Fruit fly (Drosophila melanogaster) whole organism, prepupa: ENCODE data around the gene SPARC.
A peak's percentile ranks its signal among the peaks of the same experiment; 100 is the strongest.

Source experiments
- Blimp-1 ChIP-seq: fragments of 200-800 bp; sonication (Bioruptor generic); optimal IDR thresholded peaks from 3 replicates; lab custom pipeline; 2017; ENCODE audit warnings: missing biosample characterization, missing genetic modification characterization, mild to moderate bottlenecking, moderate library complexity, missing genetic modification reagents
- CG10631 ChIP-seq: fragments of 200-800 bp; sonication (Bioruptor generic); optimal IDR thresholded peaks from 2 replicates; lab custom pipeline; 2016; ENCODE audit warnings: missing biosample characterization, missing genetic modification characterization
- CG10669 ChIP-seq: fragments of 200-800 bp; sonication (Bioruptor generic); optimal IDR thresholded peaks from 3 replicates; lab custom pipeline; 2018; ENCODE audit warnings: missing biosample characterization, mild to moderate bottlenecking, missing genetic modification characterization, moderate library complexity
- CG11294 ChIP-seq: fragments of 200-800 bp; sonication (Bioruptor generic); IDR thresholded peaks from 2 replicates; pipeline ENCODE4 v1.3.6; 2022; ENCODE audit warnings: missing biosample characterization, missing genetic modification characterization
- CG11762 ChIP-seq: fragments of 200-800 bp; sonication (Bioruptor generic); optimal IDR thresholded peaks from 3 replicates; lab custom pipeline; 2016; ENCODE audit warnings: missing biosample characterization, missing genetic modification characterization; ENCODE audit not compliant: insufficient read depth
- CG15336 ChIP-seq: fragments of 200-800 bp; sonication (Bioruptor generic); IDR thresholded peaks from 2 replicates; pipeline ENCODE4 v1.3.6; 2022; ENCODE audit warnings: missing biosample characterization, missing genetic modification characterization
- CG3032 ChIP-seq: fragments of 200-800 bp; optimal IDR thresholded peaks from 2 replicates; lab custom pipeline; 2019; ENCODE audit warnings: missing biosample characterization, mild to moderate bottlenecking, missing genetic modification characterization, moderate library complexity
- CG31627 ChIP-seq: fragments of 200-800 bp; sonication (Bioruptor generic); optimal IDR thresholded peaks from 3 replicates; lab custom pipeline; 2016; ENCODE audit warnings: missing biosample characterization, missing genetic modification characterization
- CG32006 ChIP-seq: fragments of 200-800 bp; sonication (Bioruptor generic); optimal IDR thresholded peaks from 3 replicates; lab custom pipeline; 2017; ENCODE audit warnings: missing biosample characterization, mild to moderate bottlenecking, missing genetic modification characterization
- CG34406 ChIP-seq: fragments of 200-800 bp; sonication (Bioruptor generic); optimal IDR thresholded peaks from 3 replicates; lab custom pipeline; 2016; ENCODE audit warnings: missing biosample characterization, missing genetic modification characterization
- CG6163 ChIP-seq: fragments of 200-800 bp; sonication (Bioruptor generic); IDR thresholded peaks from 3 replicates; pipeline ENCODE4 v1.3.6; 2022; ENCODE audit warnings: missing biosample characterization, missing genetic modification characterization
- CG6276 ChIP-seq: fragments of 200-800 bp; sonication (Bioruptor generic); optimal IDR thresholded peaks from 2 replicates; lab custom pipeline; 2017; ENCODE audit warnings: missing biosample characterization, mild to moderate bottlenecking, missing genetic modification characterization
- CG6808 ChIP-seq: fragments of 200-800 bp; sonication (Bioruptor generic); optimal IDR thresholded peaks from 3 replicates; lab custom pipeline; 2017; ENCODE audit warnings: missing biosample characterization, missing genetic modification characterization, mild to moderate bottlenecking, moderate library complexity, missing genetic modification reagents
- CG6854 ChIP-seq: fragments of 200-800 bp; sonication (Bioruptor generic); optimal IDR thresholded peaks from 2 replicates; lab custom pipeline; 2017; ENCODE audit warnings: missing biosample characterization, mild to moderate bottlenecking, missing genetic modification characterization
- CG8119 ChIP-seq: fragments of 200-800 bp; sonication (Bioruptor generic); IDR thresholded peaks from 3 replicates; pipeline ENCODE4 v1.3.6; 2022; ENCODE audit warnings: missing biosample characterization, missing genetic modification characterization
- CG8319 ChIP-seq: fragments of 200-800 bp; sonication (Bioruptor generic); optimal IDR thresholded peaks from 3 replicates; lab custom pipeline; 2016; ENCODE audit warnings: missing biosample characterization, missing genetic modification characterization
- Eip75B ChIP-seq: fragments of 200-800 bp; sonication (Bioruptor generic); optimal IDR thresholded peaks from 3 replicates; lab custom pipeline; 2016; ENCODE audit warnings: missing biosample characterization, missing genetic modification characterization
- Eip78C ChIP-seq: fragments of 200-800 bp; sonication (Bioruptor generic); peaks from one replicate; lab custom pipeline; 2016; ENCODE audit warnings: missing biosample characterization, missing genetic modification characterization
- Eip93F ChIP-seq: fragments of 200-800 bp; sonication (Bioruptor generic); optimal IDR thresholded peaks from 2 replicates; lab custom pipeline; 2016; ENCODE audit warnings: missing biosample characterization, mild to moderate bottlenecking, missing genetic modification characterization
- Gug ChIP-seq: fragments of 200-800 bp; sonication (Bioruptor generic); IDR thresholded peaks from 2 replicates; pipeline ENCODE4 v1.3.6; 2022; ENCODE audit warnings: missing biosample characterization, missing genetic modification characterization
- Hr39 ChIP-seq: fragments of 200-800 bp; sonication (Bioruptor generic); optimal IDR thresholded peaks from 2 replicates; lab custom pipeline; 2016; ENCODE audit warnings: missing biosample characterization, missing genetic modification characterization
- Hr4 ChIP-seq: fragments of 200-800 bp; sonication (Bioruptor generic); optimal IDR thresholded peaks from 3 replicates; lab custom pipeline; 2016; ENCODE audit warnings: missing biosample characterization, missing genetic modification characterization
- Lpt ChIP-seq: fragments of 200-800 bp; sonication (Bioruptor generic); optimal IDR thresholded peaks from 3 replicates; lab custom pipeline; 2016; ENCODE audit warnings: missing biosample characterization, missing genetic modification characterization
- Met ChIP-seq: fragments of 200-800 bp; sonication (Bioruptor generic); optimal IDR thresholded peaks from 3 replicates; lab custom pipeline; 2016; ENCODE audit warnings: missing biosample characterization, missing genetic modification characterization
- OdsH ChIP-seq: fragments of 200-800 bp; sonication (Bioruptor generic); optimal IDR thresholded peaks from 3 replicates; lab custom pipeline; 2016; ENCODE audit warnings: missing biosample characterization, missing genetic modification characterization
- Smox ChIP-seq: fragments of 200-800 bp; sonication (Bioruptor generic); optimal IDR thresholded peaks from 3 replicates; lab custom pipeline; 2016; ENCODE audit warnings: missing biosample characterization, missing genetic modification characterization
- Sox102F ChIP-seq: fragments of 200-800 bp; sonication (Bioruptor generic); optimal IDR thresholded peaks from 2 replicates; lab custom pipeline; 2016; ENCODE audit warnings: missing biosample characterization, mild to moderate bottlenecking, missing genetic modification characterization
- Sox15 ChIP-seq: fragments of 200-800 bp; sonication (Bioruptor generic); optimal IDR thresholded peaks from 3 replicates; lab custom pipeline; 2016; ENCODE audit warnings: missing biosample characterization, missing genetic modification characterization
- achi ChIP-seq: fragments of 200-800 bp; sonication (Bioruptor generic); optimal IDR thresholded peaks from 3 replicates; lab custom pipeline; 2016; ENCODE audit warnings: missing biosample characterization, missing genetic modification characterization
- acj6 ChIP-seq: fragments of 200-800 bp; sonication (Bioruptor generic); optimal IDR thresholded peaks from 3 replicates; lab custom pipeline; 2016; ENCODE audit warnings: missing biosample characterization, missing genetic modification characterization
- cyc ChIP-seq: fragments of 200-800 bp; sonication (Bioruptor generic); optimal IDR thresholded peaks from 3 replicates; lab custom pipeline; 2016; ENCODE audit warnings: missing biosample characterization, missing genetic modification characterization
- dsx ChIP-seq: fragments of 200-800 bp; optimal IDR thresholded peaks from 3 replicates; lab custom pipeline; 2019; ENCODE audit warnings: missing biosample characterization, mild to moderate bottlenecking, missing genetic modification characterization, moderate library complexity; ENCODE audit not compliant: poor library complexity, severe bottlenecking
- eg ChIP-seq: fragments of 200-800 bp; sonication (Bioruptor generic); IDR thresholded peaks from 3 replicates; pipeline ENCODE4 v1.3.6; 2022; ENCODE audit warnings: missing biosample characterization, missing genetic modification characterization
- esn ChIP-seq: fragments of 200-800 bp; sonication (Bioruptor generic); optimal IDR thresholded peaks from 2 replicates; lab custom pipeline; 2016; ENCODE audit warnings: missing biosample characterization, mild to moderate bottlenecking, missing genetic modification characterization, moderate library complexity
- fd85E ChIP-seq: fragments of 200-800 bp; sonication (Bioruptor generic); optimal IDR thresholded peaks from 3 replicates; lab custom pipeline; 2016; ENCODE audit warnings: missing biosample characterization, missing genetic modification characterization
- lz ChIP-seq: fragments of 200-800 bp; sonication (Bioruptor generic); optimal IDR thresholded peaks from 3 replicates; lab custom pipeline; 2016; ENCODE audit warnings: missing biosample characterization, missing genetic modification characterization
- net ChIP-seq: fragments of 200-800 bp; sonication (Bioruptor generic); optimal IDR thresholded peaks from 3 replicates; lab custom pipeline; 2016; ENCODE audit warnings: missing biosample characterization, missing genetic modification characterization
- pdm3 ChIP-seq: fragments of 200-800 bp; sonication (Bioruptor generic); optimal IDR thresholded peaks from 3 replicates; lab custom pipeline; 2016; ENCODE audit warnings: missing biosample characterization, missing genetic modification characterization
- salr ChIP-seq, 2 experiments: fragments of 200-800 bp; sonication (Bioruptor generic); optimal IDR thresholded peaks; 3 replicates each; lab custom pipeline; 2016 to 2018; ENCODE audit warnings: missing biosample characterization in 2 of 2, missing genetic modification characterization in 2 of 2, mild to moderate bottlenecking in 1 of 2
- spab ChIP-seq: fragments of 200-800 bp; sonication (Bioruptor generic); optimal IDR thresholded peaks from 2 replicates; lab custom pipeline; 2017; ENCODE audit warnings: missing biosample characterization, mild to moderate bottlenecking, missing genetic modification characterization, missing genetic modification reagents
- ss ChIP-seq, 2 experiments: fragments of 200-800 bp; sonication (Bioruptor generic); optimal IDR thresholded peaks; 2 replicates in 1 of 2; 3 replicates in 1 of 2; lab custom pipeline; 2017 to 2018; ENCODE audit warnings: mild to moderate bottlenecking in 2 of 2, missing biosample characterization in 2 of 2, missing genetic modification characterization in 2 of 2, moderate library complexity in 1 of 2
- svp ChIP-seq: fragments of 200-800 bp; sonication (Bioruptor generic); peaks from one replicate; lab custom pipeline; 2016; ENCODE audit warnings: missing biosample characterization, missing genetic modification characterization
- topi ChIP-seq: fragments of 200-800 bp; sonication (Bioruptor generic); optimal IDR thresholded peaks from 3 replicates; lab custom pipeline; 2016; ENCODE audit warnings: missing biosample characterization, missing genetic modification characterization
- vri ChIP-seq: fragments of 200-800 bp; sonication (Bioruptor generic); optimal IDR thresholded peaks from 3 replicates; lab custom pipeline; 2016; ENCODE audit warnings: missing biosample characterization, mild to moderate bottlenecking, missing genetic modification characterization

Gene SPARC

dm6 chr3R:26892764-26893163 lies 21.0 kb upstream of the SPARC start (continued):
- TF ChIP-seq ss (GFP tag; optimal IDR thresholded peaks at IDR 0.05; lab: Kevin White, UChicago) (peak in 1 of 2 experiments; percentile 16), CG6163 (peak; percentile 61; the same call in 2 of the 3 replicates), esn (peak; percentile 63), CG32006 (GFP tag; lab: Kevin White, UChicago) (peak; percentile 64), CG8119 (GFP tag; lab: Robert Waterston, UW) (peak; percentile 66), lz (GFP tag; lab: Kevin White, UChicago) (peak; percentile 60), net (GFP tag; lab: Kevin White, UChicago) (peak; percentile 62), CG3032 (tag; lab: Kevin White, UChicago) (peak; percentile 46), vri (GFP tag; lab: Kevin White, UChicago) (peak; percentile 35), Blimp-1 (no peak), Lpt (GFP tag; lab: Kevin White, UChicago) (no peak), salr (GFP tag; optimal IDR thresholded peaks at IDR 0.05; lab: Kevin White, UChicago) (peak; percentile 12 to 40), dsx (GFP tag; lab: Kevin White, UChicago) (peak; percentile 42), svp (GFP tag; lab: Kevin White, UChicago) (peak; percentile 74), CG8319 (GFP tag; lab: Kevin White, UChicago) (no peak), Eip75B (GFP tag; lab: Kevin White, UChicago) (peak; percentile 53), CG11762 (GFP tag; lab: Kevin White, UChicago) (no peak), cyc (GFP tag; lab: Kevin White, UChicago) (no peak), Sox102F (GFP tag; lab: Kevin White, UChicago) (peak; percentile 67), fd85E (no peak), achi (GFP tag; lab: Kevin White, UChicago) (peak; percentile 11), CG6854 (peak; percentile 9), Hr39 (GFP tag; lab: Kevin White, UChicago) (peak; percentile 74)

dm6 chr3R:26890499-26890898 lies 18.7 kb upstream of the SPARC start:
- TF ChIP-seq CG8119 (GFP tag; lab: Robert Waterston, UW) (0 out of 3 replicates have a peak, but pooled peaks have one; percentile 9), Gug (GFP tag; lab: Robert Waterston, UW) (0 out of 2 replicates have a peak, but pooled peaks have one; percentile 1), Met (GFP tag; lab: Kevin White, UChicago) (no peak)
- TF ChIP-seq, all 60 proteins: peak for 2

- TF ChIP-seq Eip78C (GFP tag; lab: Kevin White, UChicago) (peak; percentile 67), dsx (GFP tag; lab: Kevin White, UChicago) (no peak), Sox15 (GFP tag; lab: Kevin White, UChicago) (no peak), CG6854 (no peak), Gug (GFP tag; lab: Robert Waterston, UW) (peak; percentile 31; the same call in 1 of the 2 replicates), Hr4 (GFP tag; lab: Kevin White, UChicago) (peak; percentile 49), Eip93F (no peak), eg (peak; percentile 69; the same call in 1 of the 3 replicates), topi (GFP tag; lab: Kevin White, UChicago) (peak; percentile 9), Sox102F (GFP tag; lab: Kevin White, UChicago) (no peak), spab (GFP tag; lab: Kevin White, UChicago) (peak; percentile 6), net (GFP tag; lab: Kevin White, UChicago) (peak; percentile 38), Blimp-1 (no peak), OdsH (peak; percentile 35), Met (GFP tag; lab: Kevin White, UChicago) (peak; percentile 22), fd85E (no peak), Smox (GFP tag; lab: Kevin White, UChicago) (no peak), vri (GFP tag; lab: Kevin White, UChicago) (no peak), CG11294 (GFP tag; lab: Robert Waterston, UW) (peak; percentile 38; the same call in 1 of the 2 replicates), CG15336 (peak; percentile 53), pdm3 (GFP tag; lab: Kevin White, UChicago) (peak; percentile 27), CG8119 (GFP tag; lab: Robert Waterston, UW) (peak; percentile 61), achi (GFP tag; lab: Kevin White, UChicago) (peak; percentile 40), svp (GFP tag; lab: Kevin White, UChicago) (no peak), CG10631 (peak; percentile 14), CG6276 (GFP tag; lab: Kevin White, UChicago) (peak; percentile 35), acj6 (GFP tag; lab: Kevin White, UChicago) (peak; percentile 15), CG32006 (GFP tag; lab: Kevin White, UChicago) (peak; percentile 58), CG10669 (GFP tag; lab: Kevin White, UChicago) (no peak), CG6163 (0 out of 3 replicates have a peak, but pooled peaks have one; percentile 46), CG11762 (GFP tag; lab: Kevin White, UChicago) (no peak), CG31627 (GFP tag; lab: Kevin White, UChicago) (no peak), CG34406 (no peak), cyc (GFP tag; lab: Kevin White, UChicago) (peak; percentile 1), CG6808 (no peak)
Measured at dm6 chr3R:26890088-26890487, 18.3 kb upstream of the SPARC start.
